Fruit fly (Drosophila melanogaster): ENCODE results near the gene MagR.

- no peak for TF ChIP-seq EcR (GFP tag; optimal IDR thresholded peaks at IDR 0.05)
- TF ChIP-seq CG17806 (tag; optimal IDR thresholded peaks at IDR 0.05), result no peak
- no peak for TF ChIP-seq gl (tag; optimal IDR thresholded peaks at IDR 0.05)
- TF ChIP-seq CG12605 (GFP tag; IDR thresholded peaks at IDR 0.05), result no peak
- TF ChIP-seq CG8159 (tag; optimal IDR thresholded peaks at IDR 0.05), result no peak
Measured at dm6 chrX:15712409-15712808, 21.7 kb upstream of the MagR start, which contains the start of gene HUWE1.

Data from whole organism, pupa.